Worm (Caenorhabditis elegans) whole organism, L1 larva: ENCODE data around the gene K04A8.1.
A peak's percentile ranks its signal among the peaks of the same experiment; 100 is the strongest.

Experiments used
- C04F5.9 ChIP-seq: sonication (generic microtip); optimal IDR thresholded peaks from 2 replicates; lab custom pipeline; 2016; ENCODE audit warnings: missing genetic modification characterization, missing compliant biosample characterization
- C16A3.4 ChIP-seq: fragments of 150-350 bp; optimal IDR thresholded peaks from 2 replicates; lab custom pipeline; 2014; ENCODE audit warnings: missing biosample characterization, missing genetic modification characterization
- C34B4.2 ChIP-seq: sonication (generic microtip); optimal IDR thresholded peaks from 2 replicates; lab custom pipeline; 2017; ENCODE audit warnings: mild to moderate bottlenecking, missing genetic modification characterization, missing compliant biosample characterization
- Y116A8C.19 ChIP-seq: sonication (generic microtip); optimal IDR thresholded peaks from 2 replicates; lab custom pipeline; 2016; ENCODE audit warnings: missing compliant biosample characterization, missing genetic modification characterization, borderline replicate concordance
- aha-1 ChIP-seq: fragments of 150-350 bp; optimal IDR thresholded peaks from 2 replicates; lab custom pipeline; 2014; ENCODE audit warnings: missing biosample characterization, missing genetic modification characterization
- alr-1 ChIP-seq: fragments of 200-800 bp; sonication (Bioruptor generic); optimal IDR thresholded peaks from 2 replicates; lab custom pipeline; 2018; ENCODE audit warnings: borderline replicate concordance, mild to moderate bottlenecking, missing genetic modification characterization, missing compliant biosample characterization
- aly-2 ChIP-seq: fragments of 150-350 bp; optimal IDR thresholded peaks from 2 replicates; lab custom pipeline; 2014; ENCODE audit warnings: missing biosample characterization, missing genetic modification characterization
- blmp-1 ChIP-seq: fragments of 150-350 bp; optimal IDR thresholded peaks from 2 replicates; lab custom pipeline; 2014; ENCODE audit warnings: missing biosample characterization, missing genetic modification characterization
- ceh-82 ChIP-seq, 3 experiments: fragments of 150-350 bp in 1 of 3; sonication (generic microtip) in 2 of 3; optimal IDR thresholded peaks; 2 replicates each; lab custom pipeline; 2014 to 2017; ENCODE audit warnings: missing biosample characterization in 3 of 3, missing genetic modification characterization in 3 of 3
- ceh-88 ChIP-seq: fragments of 200-800 bp; sonication (Bioruptor generic); IDR thresholded peaks from 2 replicates; pipeline ENCODE4 v1.3.6; 2022; ENCODE audit warnings: missing genetic modification characterization, missing compliant biosample characterization
- ceh-90 ChIP-seq: sonication (generic microtip); optimal IDR thresholded peaks from 2 replicates; lab custom pipeline; 2016; ENCODE audit warnings: missing genetic modification characterization, missing compliant biosample characterization
- dpl-1 ChIP-seq, 3 experiments: fragments of 150-350 bp in 2 of 3; sonication (generic microtip) in 1 of 3; optimal IDR thresholded peaks; 2 replicates each; lab custom pipeline; 2014 to 2017; ENCODE audit warnings: missing biosample characterization in 3 of 3, missing genetic modification characterization in 3 of 3, missing genetic modification reagents in 3 of 3
- dsc-1 ChIP-seq: sonication (generic microtip); optimal IDR thresholded peaks from 2 replicates; lab custom pipeline; 2016; ENCODE audit warnings: mild to moderate bottlenecking, missing genetic modification characterization, missing compliant biosample characterization
- efl-1 ChIP-seq, 4 experiments: fragments of 150-350 bp; optimal IDR thresholded peaks in 3 of 4; peaks in 1 of 4; 1 replicate in 1 of 4; 2 replicates in 3 of 4; lab custom pipeline; 2014; ENCODE audit warnings: missing biosample characterization in 2 of 4, missing genetic modification characterization in 2 of 4, missing genetic modification reagents in 2 of 4
- efl-3 ChIP-seq: fragments of 200-800 bp; sonication (Bioruptor generic); optimal IDR thresholded peaks from 2 replicates; lab custom pipeline; 2018; ENCODE audit warnings: mild to moderate bottlenecking, missing genetic modification characterization, missing compliant biosample characterization
- egl-13 ChIP-seq: sonication (generic microtip); optimal IDR thresholded peaks from 2 replicates; lab custom pipeline; 2016; ENCODE audit warnings: missing genotype, missing genetic modification reagents, missing genetic modification characterization, missing compliant biosample characterization
- egl-27 ChIP-seq, 2 experiments: fragments of 150-350 bp in 1 of 2; sonication (generic microtip); optimal IDR thresholded peaks; 3 replicates each; lab custom pipeline; 2017 to 2018; ENCODE audit warnings: missing biosample characterization in 2 of 2, missing genetic modification characterization in 2 of 2, missing genetic modification reagents in 2 of 2
- elt-2 ChIP-seq: sonication (generic microtip); optimal IDR thresholded peaks from 2 replicates; lab custom pipeline; 2016; ENCODE audit warnings: missing genetic modification characterization, mild to moderate bottlenecking, inconsistent platforms, missing compliant biosample characterization, missing genetic modification reagents
- elt-3 ChIP-seq, 6 experiments: fragments of 150-350 bp in 1 of 6; sonication (generic microtip); optimal IDR thresholded peaks; 2 replicates each; lab custom pipeline; 2017 to 2018; ENCODE audit warnings: missing biosample characterization in 6 of 6, missing genetic modification characterization in 6 of 6, inconsistent platforms in 1 of 6
- fos-1 ChIP-seq: fragments of 150-350 bp; optimal IDR thresholded peaks from 2 replicates; lab custom pipeline; 2014; ENCODE audit warnings: missing biosample characterization, missing genetic modification characterization
- grh-1 ChIP-seq: fragments of 200-800 bp; sonication (Bioruptor generic); IDR thresholded peaks from 2 replicates; pipeline ENCODE4 v1.3.6; 2022; ENCODE audit warnings: missing genetic modification reagents, missing genetic modification characterization, missing compliant biosample characterization
- hlh-17 ChIP-seq: fragments of 200-800 bp; sonication (Bioruptor generic); optimal IDR thresholded peaks from 2 replicates; lab custom pipeline; 2018; ENCODE audit warnings: missing genetic modification characterization, mild to moderate bottlenecking, missing compliant biosample characterization, moderate library complexity, borderline replicate concordance
- hlh-4 ChIP-seq: sonication (generic microtip); optimal IDR thresholded peaks from 2 replicates; lab custom pipeline; 2016; ENCODE audit warnings: mild to moderate bottlenecking, missing genetic modification characterization, missing compliant biosample characterization
- hpl-2 ChIP-seq: fragments of 150-350 bp; optimal IDR thresholded peaks from 2 replicates; lab custom pipeline; 2014; ENCODE audit warnings: missing biosample characterization, missing genetic modification reagents, missing genetic modification characterization
- lin-14 ChIP-seq: fragments of 200-800 bp; sonication (Bioruptor generic); optimal IDR thresholded peaks from 2 replicates; lab custom pipeline; 2018; ENCODE audit warnings: mild to moderate bottlenecking, missing genetic modification characterization, moderate library complexity, missing compliant biosample characterization
- lin-39 ChIP-seq: fragments of 150-350 bp; optimal IDR thresholded peaks from 2 replicates; lab custom pipeline; 2014; ENCODE audit warnings: missing biosample characterization, missing genetic modification reagents, missing genetic modification characterization
- lir-3 ChIP-seq: sonication (generic microtip); optimal IDR thresholded peaks from 2 replicates; lab custom pipeline; 2016; ENCODE audit warnings: mild to moderate bottlenecking, missing genetic modification characterization, moderate library complexity, missing compliant biosample characterization; ENCODE audit not compliant: poor library complexity
- mab-9 ChIP-seq: fragments of 200-800 bp; sonication (Bioruptor generic); IDR thresholded peaks from 2 replicates; pipeline ENCODE4 v1.3.6; 2022; ENCODE audit warnings: missing genetic modification reagents, missing genetic modification characterization, missing compliant biosample characterization
- mdl-1 ChIP-seq, 2 experiments: fragments of 150-350 bp; optimal IDR thresholded peaks; 2 replicates each; lab custom pipeline; 2014 to 2017; ENCODE audit warnings: missing biosample characterization in 2 of 2, missing genetic modification characterization in 2 of 2, inconsistent platforms in 1 of 2
- mef-2 ChIP-seq: fragments of 150-350 bp; optimal IDR thresholded peaks from 2 replicates; lab custom pipeline; 2014; ENCODE audit warnings: missing biosample characterization, missing genetic modification characterization
- nhr-11 ChIP-seq: fragments of 150-350 bp; optimal IDR thresholded peaks from 2 replicates; lab custom pipeline; 2014; ENCODE audit warnings: missing biosample characterization, missing genetic modification characterization
- nhr-20 ChIP-seq: sonication (generic microtip); optimal IDR thresholded peaks from 2 replicates; lab custom pipeline; 2016; ENCODE audit warnings: mild to moderate bottlenecking, missing genetic modification characterization, missing compliant biosample characterization
- nhr-237 ChIP-seq: fragments of 150-350 bp; optimal IDR thresholded peaks from 2 replicates; lab custom pipeline; 2014; ENCODE audit warnings: missing biosample characterization, missing genetic modification characterization
- nhr-71 ChIP-seq: sonication (generic microtip); optimal IDR thresholded peaks from 2 replicates; lab custom pipeline; 2016; ENCODE audit warnings: mild to moderate bottlenecking, missing genetic modification characterization, moderate library complexity, missing compliant biosample characterization
- nhr-76 ChIP-seq: sonication (generic microtip); optimal IDR thresholded peaks from 2 replicates; lab custom pipeline; 2017; ENCODE audit warnings: missing biosample characterization, missing genetic modification characterization
- nhr-77 ChIP-seq: fragments of 150-350 bp; optimal IDR thresholded peaks from 2 replicates; lab custom pipeline; 2014; ENCODE audit warnings: missing biosample characterization, missing genetic modification characterization
- nhr-85 ChIP-seq: sonication (generic microtip); peaks from one replicate; lab custom pipeline; 2016; ENCODE audit warnings: missing genetic modification characterization, inconsistent platforms, missing compliant biosample characterization
- pqm-1 ChIP-seq: sonication (generic microtip); optimal IDR thresholded peaks from 3 replicates; lab custom pipeline; 2017; ENCODE audit warnings: missing biosample characterization, missing genetic modification characterization
- snu-23 ChIP-seq: sonication (generic microtip); optimal IDR thresholded peaks from 2 replicates; lab custom pipeline; 2016; ENCODE audit warnings: missing genetic modification characterization, missing compliant biosample characterization
- sox-4 ChIP-seq: sonication (generic microtip); optimal IDR thresholded peaks from 2 replicates; lab custom pipeline; 2016; ENCODE audit warnings: missing genetic modification characterization, missing compliant biosample characterization
- sptf-1 ChIP-seq: fragments of 150-350 bp; optimal IDR thresholded peaks from 2 replicates; lab custom pipeline; 2014; ENCODE audit warnings: missing biosample characterization, missing genetic modification characterization
- swsn-7 ChIP-seq: sonication (generic microtip); optimal IDR thresholded peaks from 2 replicates; lab custom pipeline; 2016; ENCODE audit warnings: missing genetic modification characterization, missing compliant biosample characterization
- tbx-2 ChIP-seq: sonication (generic microtip); optimal IDR thresholded peaks from 2 replicates; lab custom pipeline; 2016; ENCODE audit warnings: missing genetic modification characterization, missing compliant biosample characterization
- tlp-1 ChIP-seq: fragments of 150-350 bp; optimal IDR thresholded peaks from 2 replicates; lab custom pipeline; 2014; ENCODE audit warnings: missing biosample characterization, missing genetic modification characterization
- unc-130 ChIP-seq: fragments of 150-350 bp; optimal IDR thresholded peaks from 2 replicates; lab custom pipeline; 2017; ENCODE audit warnings: missing biosample characterization, missing genetic modification characterization, inconsistent platforms
- unc-30 ChIP-seq: sonication (generic microtip); optimal IDR thresholded peaks from 2 replicates; lab custom pipeline; 2017; ENCODE audit warnings: missing biosample characterization, missing genetic modification characterization
- unc-62 ChIP-seq: fragments of 150-350 bp; optimal IDR thresholded peaks from 2 replicates; lab custom pipeline; 2014; ENCODE audit warnings: missing biosample characterization, missing genetic modification reagents, missing genetic modification characterization
- unc-98 ChIP-seq: fragments of 200-800 bp; sonication (Bioruptor generic); IDR thresholded peaks from 2 replicates; pipeline ENCODE4 v1.3.6; 2022; ENCODE audit warnings: missing genetic modification characterization, missing compliant biosample characterization
- vab-15 ChIP-seq: sonication (generic microtip); optimal IDR thresholded peaks from 2 replicates; lab custom pipeline; 2017; ENCODE audit warnings: missing genotype, mild to moderate bottlenecking, missing genetic modification characterization, missing compliant biosample characterization
- xbp-1 ChIP-seq: sonication (generic microtip); optimal IDR thresholded peaks from 2 replicates; lab custom pipeline; 2016; ENCODE audit warnings: missing genetic modification characterization, missing compliant biosample characterization
- zag-1 ChIP-seq: fragments of 150-350 bp; optimal IDR thresholded peaks from 2 replicates; lab custom pipeline; 2014; ENCODE audit warnings: missing biosample characterization, missing genetic modification characterization
- zip-4 ChIP-seq: fragments of 200-800 bp; sonication (Bioruptor generic); optimal IDR thresholded peaks from 2 replicates; lab custom pipeline; 2018; ENCODE audit warnings: mild to moderate bottlenecking, missing genetic modification characterization, moderate library complexity, missing compliant biosample characterization
- ztf-11 ChIP-seq, 2 experiments: sonication (generic microtip); optimal IDR thresholded peaks; 2 replicates each; lab custom pipeline; 2016 to 2017; ENCODE audit warnings: missing genetic modification characterization in 2 of 2, missing biosample characterization in 1 of 2, missing compliant biosample characterization in 1 of 2
- ztf-4 ChIP-seq: fragments of 150-350 bp; optimal IDR thresholded peaks from 2 replicates; lab custom pipeline; 2014; ENCODE audit warnings: missing biosample characterization, missing genetic modification characterization

The K04A8.1 gene

DNA sequence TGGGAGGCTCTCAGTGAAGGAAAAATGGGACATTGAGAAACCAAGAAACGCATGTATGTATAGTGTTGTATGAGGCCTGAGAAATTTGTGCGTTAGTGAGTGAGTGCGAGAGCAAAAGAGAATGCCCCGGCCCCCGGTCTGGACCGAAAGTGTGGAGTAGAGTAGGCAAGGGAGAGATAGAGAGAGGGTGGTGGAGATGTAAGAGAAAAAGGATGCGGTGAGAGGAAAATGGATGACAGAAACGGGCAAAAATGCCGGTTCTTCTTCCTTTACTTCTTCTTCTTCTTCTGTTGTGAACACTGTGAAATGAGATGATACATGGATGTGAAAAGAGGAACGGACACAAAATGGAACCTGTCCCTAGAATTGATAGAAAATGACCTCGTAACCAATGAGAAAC lies 27.8 kb upstream of the K04A8.1 start:
- TF ChIP-seq blmp-1 (tag; lab: Kevin White, UChicago) = peak; percentile 4
- no peak for TF ChIP-seq egl-27 (tag; optimal IDR thresholded peaks at IDR 0.05; lab: Kevin White, UChicago)
- TF ChIP-seq fos-1 = no peak
- TF ChIP-seq ceh-82 (tag; optimal IDR thresholded peaks at IDR 0.05; lab: Kevin White, UChicago) = peak in 1 of 3 experiments; percentile 19
- no peak for TF ChIP-seq dpl-1 (GFP tag; optimal IDR thresholded peaks at IDR 0.05; lab: Kevin White, UChicago)
- no peak for TF ChIP-seq egl-13 (tag; lab: Kevin White, UChicago)
- TF ChIP-seq tlp-1 (tag; lab: Kevin White, UChicago) = no peak
- TF ChIP-seq mab-9 (GFP tag; lab: Robert Waterston, UW) = no peak
- no peak for TF ChIP-seq xbp-1 (tag; lab: Kevin White, UChicago)
- no peak for TF ChIP-seq mdl-1 (tag; optimal IDR thresholded peaks at IDR 0.05; lab: Kevin White, UChicago)
- TF ChIP-seq pqm-1 (tag; lab: Kevin White, UChicago) = no peak
- TF ChIP-seq ceh-88 (GFP tag; lab: Robert Waterston, UW) = no peak
- no peak for TF ChIP-seq zip-4 (GFP tag; lab: Kevin White, UChicago)
- no peak for TF ChIP-seq tbx-2 (tag; lab: Kevin White, UChicago)
- TF ChIP-seq unc-30 (tag; lab: Kevin White, UChicago) = no peak
- TF ChIP-seq nhr-237 (tag; lab: Kevin White, UChicago) = no peak
- no peak for TF ChIP-seq alr-1 (tag; lab: Kevin White, UChicago)
- TF ChIP-seq nhr-77 = no peak
- TF ChIP-seq aha-1 (tag; lab: Kevin White, UChicago) = no peak
- TF ChIP-seq nhr-20 (tag; lab: Kevin White, UChicago) = no peak
- TF ChIP-seq nhr-85 (tag; lab: Kevin White, UChicago) = no peak
- TF ChIP-seq elt-3 (tag; optimal IDR thresholded peaks at IDR 0.05; lab: Kevin White, UChicago) = no peak
- peak; percentile 11 for TF ChIP-seq snu-23 (GFP tag; lab: Kevin White, UChicago)
- no peak for TF ChIP-seq unc-130 (tag; lab: Kevin White, UChicago)
- no peak for TF ChIP-seq ztf-4
- no peak for TF ChIP-seq elt-2
- TF ChIP-seq lir-3 = no peak
- no peak for TF ChIP-seq vab-15 (tag; lab: Kevin White, UChicago)
- peak; percentile 22 for TF ChIP-seq nhr-71 (tag; lab: Kevin White, UChicago)
- TF ChIP-seq sox-4 (tag; lab: Kevin White, UChicago) = no peak
- no peak for TF ChIP-seq lin-39 (tag; lab: Kevin White, UChicago)
- no peak for TF ChIP-seq Y116A8C.19
- TF ChIP-seq efl-3 (GFP tag; lab: Kevin White, UChicago) = no peak
- TF ChIP-seq efl-1 (optimal IDR thresholded peaks at IDR 0.05; lab: Kevin White, UChicago) = no peak
- peak in 1 of 2 experiments; percentile 74 for TF ChIP-seq efl-1 (GFP tag; optimal IDR thresholded peaks at IDR 0.05 in 1 of 2; lab: Kevin White, UChicago)
- no peak for TF ChIP-seq unc-98 (GFP tag; lab: Robert Waterston, UW)
- TF ChIP-seq aly-2 = no peak
- TF ChIP-seq hpl-2 = no peak
- no peak for TF ChIP-seq grh-1
- no peak for TF ChIP-seq unc-62 (GFP tag; lab: Kevin White, UChicago)
- TF ChIP-seq hlh-4 (tag; lab: Kevin White, UChicago) = no peak
- no peak for TF ChIP-seq swsn-7 (tag; lab: Kevin White, UChicago)
- no peak for TF ChIP-seq C34B4.2 (tag; lab: Kevin White, UChicago)
- no peak for TF ChIP-seq mef-2
- no peak for TF ChIP-seq sptf-1 (tag; lab: Kevin White, UChicago)
- no peak for TF ChIP-seq C16A3.4
- TF ChIP-seq nhr-11 = no peak
- TF ChIP-seq dsc-1 (tag; lab: Kevin White, UChicago) = peak; percentile 28
- no peak for TF ChIP-seq ztf-11 (tag; optimal IDR thresholded peaks at IDR 0.05; lab: Kevin White, UChicago)
- TF ChIP-seq zag-1 (tag; lab: Kevin White, UChicago) = no peak
- TF ChIP-seq C04F5.9 (tag; lab: Kevin White, UChicago) = no peak
- no peak for TF ChIP-seq ceh-90 (tag; lab: Kevin White, UChicago)
- no peak for TF ChIP-seq nhr-76 (tag; lab: Kevin White, UChicago)
- TF ChIP-seq lin-14 = peak; percentile 71
- no peak for TF ChIP-seq hlh-17 (GFP tag; lab: Kevin White, UChicago)
